Worm (Caenorhabditis elegans): Measurements from ENCODE around the gene F35G12.5.

The F35G12.5 gene

DNA sequence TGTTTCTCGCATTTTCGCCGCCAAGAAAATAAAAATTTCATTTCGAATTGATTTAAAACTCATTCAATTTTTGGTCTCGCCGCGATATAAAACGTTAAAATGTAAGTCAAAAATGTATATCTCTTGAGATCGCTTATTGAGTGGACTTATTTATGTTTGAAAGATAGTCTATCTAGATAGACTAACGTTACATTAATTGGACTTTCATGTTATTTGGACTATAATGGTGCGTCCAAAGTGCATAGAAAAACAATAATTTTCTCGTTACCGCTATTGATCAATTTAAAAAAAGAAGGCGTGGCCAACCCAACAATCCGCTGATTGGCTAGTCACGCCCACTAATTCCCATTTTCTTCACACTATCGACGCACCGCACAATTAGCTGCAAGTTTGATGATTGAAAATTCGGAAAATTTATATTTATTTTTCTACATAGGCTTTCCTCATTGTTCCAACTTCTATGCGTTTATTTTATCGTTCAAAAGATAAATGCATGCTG is at the start of gene F35G12.5:
Gene F35G12.5 (plus strand): TSS at position 51 of the 499 bp plus-strand sequence.
- TF ChIP-seq klf-2 (GFP tag; conservative IDR thresholded peaks at IDR 0.05), result no peak
- no peak for TF ChIP-seq ztf-29 (GFP tag; IDR thresholded peaks at IDR 0.05)
- TF ChIP-seq ztf-23 (GFP tag; IDR thresholded peaks at IDR 0.05), result no peak
- TF ChIP-seq cog-1 (tag; optimal IDR thresholded peaks at IDR 0.05), result no peak
- no peak for TF ChIP-seq tab-1 (GFP tag; IDR thresholded peaks at IDR 0.05)
- no peak for TF ChIP-seq T22C8.4 (GFP tag; IDR thresholded peaks at IDR 0.05)
- TF ChIP-seq med-1 (GFP tag; optimal IDR thresholded peaks at IDR 0.05; ENCODE audit: insufficient read depth), result no peak
- no peak for TF ChIP-seq ref-1 (GFP tag; conservative IDR thresholded peaks at IDR 0.05)
- no peak for TF ChIP-seq flt-1 (GFP tag; IDR thresholded peaks at IDR 0.05)

DNA sequence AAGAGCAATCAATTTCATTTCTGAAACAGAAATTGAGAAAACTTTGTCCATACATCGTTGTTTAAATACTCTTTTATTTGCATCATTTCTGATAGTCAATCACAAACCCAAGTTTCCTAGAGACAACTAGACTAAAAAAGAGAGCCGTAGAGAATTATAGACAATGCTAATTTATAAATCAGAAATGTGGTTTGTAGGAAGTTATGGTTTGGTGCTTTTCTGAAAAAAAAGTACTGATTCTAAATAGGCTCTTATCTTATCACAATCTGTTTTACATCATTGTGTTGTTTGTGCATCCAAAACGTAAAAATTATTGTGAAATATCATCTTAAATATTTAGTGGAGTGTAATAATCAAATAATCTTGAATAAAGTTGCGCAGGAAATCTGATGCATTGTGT is 43.3 kb upstream of the F35G12.5 start, which contains the start of gene ugt-62:
Gene ugt-62 (minus strand): TSS at position 20 of the 400 bp plus-strand sequence.
- no peak for TF ChIP-seq med-1 (GFP tag; optimal IDR thresholded peaks at IDR 0.05; ENCODE audit: insufficient read depth)

DNA sequence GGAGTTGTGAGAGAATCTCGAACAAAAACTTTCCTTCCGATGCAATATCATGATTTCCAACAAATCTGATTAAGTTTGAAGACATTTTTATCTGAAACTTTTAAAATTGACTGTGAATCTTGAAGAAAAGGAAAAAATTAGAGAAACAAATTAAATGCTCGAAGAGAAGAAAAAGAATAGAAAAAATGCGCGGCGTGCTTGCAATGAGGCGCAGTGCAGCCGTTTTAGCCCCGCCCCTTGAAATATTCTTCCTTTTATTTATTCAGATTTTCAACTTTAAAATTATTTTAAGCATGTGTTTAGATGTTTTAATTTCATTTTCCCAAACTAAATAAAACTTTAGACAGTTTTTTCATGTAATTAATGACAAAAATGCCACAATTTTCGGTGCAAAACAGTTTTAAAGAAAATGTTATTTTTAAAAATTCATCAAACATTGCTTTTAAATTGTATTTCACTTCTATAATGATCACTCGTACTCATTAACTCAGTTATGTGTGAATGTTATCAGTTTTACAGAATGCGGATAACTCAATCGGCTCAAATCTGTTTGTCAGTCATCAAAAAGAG is 41.5 kb upstream of the F35G12.5 start, which contains the start of the genes mrps-34 and cisd-3.1:
Gene mrps-34 (minus strand): TSS at position 91 of the 570 bp plus-strand sequence.
Gene cisd-3.1 (plus strand): TSS at position 520 of the 570 bp plus-strand sequence.
- TF ChIP-seq cog-1 (tag; optimal IDR thresholded peaks at IDR 0.05) (peak; percentile 8), tab-1 (GFP tag; IDR thresholded peaks at IDR 0.05) (no peak; the same call in 1 of the 2 replicates), ztf-29 (GFP tag; IDR thresholded peaks at IDR 0.05) (no peak), ztf-23 (GFP tag; IDR thresholded peaks at IDR 0.05) (no peak), klf-2 (GFP tag; conservative IDR thresholded peaks at IDR 0.05) (no peak), ref-1 (GFP tag; conservative IDR thresholded peaks at IDR 0.05) (no peak), med-1 (GFP tag; optimal IDR thresholded peaks at IDR 0.05; ENCODE audit: insufficient read depth) (peak; percentile 70), flt-1 (GFP tag; IDR thresholded peaks at IDR 0.05) (peak; percentile 62; the same call in 1 of the 2 replicates), T22C8.4 (GFP tag; IDR thresholded peaks at IDR 0.05) (no peak)

DNA sequence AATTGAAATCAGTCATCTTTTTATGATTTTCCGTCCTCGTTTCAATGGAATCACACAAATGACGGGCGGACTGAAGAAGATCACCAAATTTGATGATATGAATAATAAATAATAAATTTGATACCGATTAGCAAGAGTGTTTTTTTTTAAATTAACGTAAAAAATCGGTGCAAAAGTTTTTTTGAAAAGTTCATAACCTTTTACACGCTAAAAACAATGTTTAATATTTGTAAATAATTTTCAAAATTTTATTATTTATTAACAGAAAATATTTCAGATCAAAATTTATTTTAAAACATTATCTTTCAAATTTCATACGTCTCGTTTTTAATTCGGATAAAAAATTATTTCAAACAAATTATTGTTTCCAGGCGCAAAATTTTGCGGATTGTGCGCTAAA is 39.0 kb upstream of the F35G12.5 start, which contains the start of gene M88.3:
Gene M88.3 (minus strand): TSS at position 101 of the 400 bp plus-strand sequence.
- TF ChIP-seq tab-1 (GFP tag; IDR thresholded peaks at IDR 0.05), result no peak
- TF ChIP-seq T22C8.4 (GFP tag; IDR thresholded peaks at IDR 0.05), result no peak
- no peak for TF ChIP-seq med-1 (GFP tag; optimal IDR thresholded peaks at IDR 0.05; ENCODE audit: insufficient read depth)
- no peak for TF ChIP-seq cog-1 (tag; optimal IDR thresholded peaks at IDR 0.05)
- no peak for TF ChIP-seq ref-1 (GFP tag; conservative IDR thresholded peaks at IDR 0.05)
- TF ChIP-seq klf-2 (GFP tag; conservative IDR thresholded peaks at IDR 0.05), result no peak
- TF ChIP-seq flt-1 (GFP tag; IDR thresholded peaks at IDR 0.05), result no peak
- no peak for TF ChIP-seq ztf-29 (GFP tag; IDR thresholded peaks at IDR 0.05)
- no peak for TF ChIP-seq ztf-23 (GFP tag; IDR thresholded peaks at IDR 0.05)

DNA sequence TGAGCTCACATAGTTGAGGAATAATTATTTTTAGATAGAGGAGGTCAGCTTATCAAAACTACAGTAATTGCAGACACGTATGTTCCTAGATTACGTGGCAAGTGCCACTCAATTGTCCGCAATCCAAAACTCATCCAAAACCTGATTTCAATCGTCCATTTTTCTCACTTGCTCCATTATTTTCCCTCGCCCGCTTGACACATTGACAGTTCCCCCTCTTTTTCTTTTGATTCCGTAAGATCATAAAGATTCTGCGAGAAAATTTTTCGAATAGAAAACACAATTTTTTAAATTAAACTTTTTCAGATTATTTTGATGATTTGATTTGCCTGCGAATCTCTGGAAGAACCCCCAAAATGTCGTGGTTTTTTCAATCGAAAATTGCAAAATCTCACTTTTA is 35.2 kb upstream of the F35G12.5 start, which contains the start of gene M88.4:
Gene M88.4 (plus strand): TSS at position 301 of the 400 bp plus-strand sequence.
- TF ChIP-seq flt-1 (GFP tag; IDR thresholded peaks at IDR 0.05) (no peak), klf-2 (GFP tag; conservative IDR thresholded peaks at IDR 0.05) (no peak)

DNA sequence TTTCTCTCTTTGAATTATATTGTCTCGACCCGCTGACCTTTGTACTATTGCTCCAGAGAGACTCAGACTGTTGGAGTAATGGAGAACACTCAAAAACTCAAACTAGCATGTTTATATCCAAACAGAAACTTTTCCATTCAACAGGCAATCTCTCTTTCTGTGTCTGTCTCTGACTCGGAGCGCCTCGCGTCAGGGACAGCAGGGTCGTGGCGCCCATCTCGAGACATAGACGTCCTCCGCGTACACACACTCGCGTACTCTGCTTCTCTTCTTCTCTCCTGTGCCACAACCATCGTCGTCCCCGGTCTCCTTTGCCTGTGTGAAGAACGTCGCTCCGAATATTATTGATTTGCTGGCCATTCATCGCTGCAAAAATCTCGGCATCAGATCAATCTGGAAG is 32.0 kb upstream of the F35G12.5 start:
- TF ChIP-seq tab-1 (GFP tag; IDR thresholded peaks at IDR 0.05) (no peak), cog-1 (tag; optimal IDR thresholded peaks at IDR 0.05) (no peak), med-1 (GFP tag; optimal IDR thresholded peaks at IDR 0.05; ENCODE audit: insufficient read depth) (no peak), ztf-29 (GFP tag; IDR thresholded peaks at IDR 0.05) (no peak), ref-1 (GFP tag; conservative IDR thresholded peaks at IDR 0.05) (no peak), ztf-23 (GFP tag; IDR thresholded peaks at IDR 0.05) (no peak)

DNA sequence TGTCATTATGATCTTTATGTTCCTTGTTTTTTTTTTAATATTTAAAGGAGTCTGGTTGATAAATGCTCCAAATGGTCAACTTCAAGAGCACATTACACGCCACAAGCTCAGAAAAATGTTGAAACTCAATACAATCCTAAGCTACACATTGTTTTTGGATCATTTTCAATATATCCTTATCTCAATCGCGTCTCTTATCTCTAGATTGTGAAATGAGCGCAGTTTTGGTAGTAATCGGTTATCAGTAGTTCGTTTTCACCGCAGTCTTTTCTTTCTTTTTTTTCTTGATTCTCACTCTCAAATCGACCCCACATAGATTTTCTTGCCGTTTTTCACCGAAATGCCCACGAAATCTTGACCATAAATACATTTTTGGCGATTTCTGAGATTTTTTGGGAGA is 31.0 kb upstream of the F35G12.5 start:
- TF ChIP-seq ztf-23 (GFP tag; IDR thresholded peaks at IDR 0.05) (no peak), cog-1 (tag; optimal IDR thresholded peaks at IDR 0.05) (no peak), T22C8.4 (GFP tag; IDR thresholded peaks at IDR 0.05) (no peak), ref-1 (GFP tag; conservative IDR thresholded peaks at IDR 0.05) (no peak), tab-1 (GFP tag; IDR thresholded peaks at IDR 0.05) (no peak), klf-2 (GFP tag; conservative IDR thresholded peaks at IDR 0.05) (no peak), ztf-29 (GFP tag; IDR thresholded peaks at IDR 0.05) (no peak)

DNA sequence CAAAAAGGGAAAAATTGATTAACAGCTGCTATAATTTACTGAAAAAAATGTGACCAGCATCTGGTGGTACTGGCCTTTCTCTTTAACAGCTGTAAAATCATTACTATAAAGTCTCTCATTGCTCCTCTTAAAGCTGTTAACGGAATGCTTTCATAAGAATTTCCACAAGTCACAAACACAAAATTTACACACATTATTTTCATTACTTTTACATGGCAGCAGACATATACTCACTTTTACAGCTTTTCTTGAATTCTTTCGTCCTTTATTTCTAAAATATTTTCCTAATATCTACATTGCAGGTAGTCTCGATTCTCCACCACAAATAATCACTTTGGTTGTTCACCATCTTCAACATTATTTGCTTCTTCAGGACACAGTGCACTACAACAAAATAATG is 30.6 kb upstream of the F35G12.5 start, which contains the start of gene imph-1:
Gene imph-1 (plus strand): TSS at position 301 of the 400 bp plus-strand sequence.
- TF ChIP-seq ztf-29 (GFP tag; IDR thresholded peaks at IDR 0.05) (no peak), flt-1 (GFP tag; IDR thresholded peaks at IDR 0.05) (no peak), ztf-23 (GFP tag; IDR thresholded peaks at IDR 0.05) (no peak), med-1 (GFP tag; optimal IDR thresholded peaks at IDR 0.05; ENCODE audit: insufficient read depth) (no peak), T22C8.4 (GFP tag; IDR thresholded peaks at IDR 0.05) (no peak), tab-1 (GFP tag; IDR thresholded peaks at IDR 0.05) (no peak), klf-2 (GFP tag; conservative IDR thresholded peaks at IDR 0.05) (no peak), ref-1 (GFP tag; conservative IDR thresholded peaks at IDR 0.05) (no peak), cog-1 (tag; optimal IDR thresholded peaks at IDR 0.05) (no peak)

- TF ChIP-seq ztf-23 (GFP tag; IDR thresholded peaks at IDR 0.05) (no peak), flt-1 (GFP tag; IDR thresholded peaks at IDR 0.05) (no peak), ztf-29 (GFP tag; IDR thresholded peaks at IDR 0.05) (no peak), klf-2 (GFP tag; conservative IDR thresholded peaks at IDR 0.05) (no peak), ref-1 (GFP tag; conservative IDR thresholded peaks at IDR 0.05) (no peak), T22C8.4 (GFP tag; IDR thresholded peaks at IDR 0.05) (no peak), cog-1 (tag; optimal IDR thresholded peaks at IDR 0.05) (no peak), tab-1 (GFP tag; IDR thresholded peaks at IDR 0.05) (no peak), med-1 (GFP tag; optimal IDR thresholded peaks at IDR 0.05; ENCODE audit: insufficient read depth) (no peak)
Measured at ce11 chrIII:4555345-4555744, 28.6 kb upstream of the F35G12.5 start.

DNA sequence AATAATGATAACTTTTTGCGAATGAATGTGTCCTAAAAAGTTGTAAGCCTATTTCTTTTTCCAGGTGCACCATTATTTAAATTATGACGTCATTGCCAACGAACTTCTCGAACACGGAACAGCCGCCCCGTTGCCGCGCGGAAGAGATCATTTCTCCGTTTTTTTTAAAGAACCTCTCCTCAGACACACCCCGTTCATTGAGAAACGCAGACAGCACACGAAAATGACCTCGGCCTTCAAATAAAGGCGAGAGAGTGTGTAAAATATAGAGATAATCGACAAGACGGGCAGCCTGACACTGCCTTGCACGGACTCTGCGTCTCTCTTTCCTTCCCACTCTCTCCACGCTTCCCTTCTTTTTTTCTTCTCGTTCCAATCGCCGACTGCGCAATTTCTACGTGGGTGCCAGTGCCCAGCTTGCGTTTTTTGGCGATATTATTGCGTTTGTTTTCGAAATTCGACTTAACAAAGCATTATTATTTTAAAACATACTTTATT is 23.5 kb upstream of the F35G12.5 start:
- TF ChIP-seq tab-1 (GFP tag; IDR thresholded peaks at IDR 0.05) (no peak), ref-1 (GFP tag; conservative IDR thresholded peaks at IDR 0.05) (no peak), cog-1 (tag; optimal IDR thresholded peaks at IDR 0.05) (peak; percentile 16), flt-1 (GFP tag; IDR thresholded peaks at IDR 0.05) (no peak)
